Worm (Caenorhabditis elegans) whole organism, midembryonic: ENCODE data around the gene dyf-4.

ENCODE experiments used
- T22C8.4 ChIP-seq: fragments of 200-800 bp; sonication (Bioruptor generic); IDR thresholded peaks from 2 replicates; pipeline ENCODE4 v1.3.6; 2022; ENCODE audit warnings: missing genetic modification characterization, missing compliant biosample characterization
- flt-1 ChIP-seq: fragments of 200-800 bp; sonication (Bioruptor generic); IDR thresholded peaks from 2 replicates; pipeline ENCODE4 v1.3.6; 2022; ENCODE audit warnings: missing genetic modification characterization, missing compliant biosample characterization
- klf-2 ChIP-seq: fragments of 200-800 bp; sonication (Bioruptor generic); conservative IDR thresholded peaks from 2 replicates; pipeline ENCODE4 v1.3.6; 2022; ENCODE audit warnings: missing genetic modification reagents, missing genetic modification characterization, missing compliant biosample characterization
- med-1 ChIP-seq: sonication (generic microtip); optimal IDR thresholded peaks from 2 replicates; lab custom pipeline; 2017; ENCODE audit warnings: missing genetic modification characterization, mild to moderate bottlenecking, missing compliant biosample characterization, antibody characterized with exemption, missing genetic modification reagents; ENCODE audit not compliant: insufficient read depth
- ref-1 ChIP-seq: fragments of 200-800 bp; sonication (Bioruptor generic); conservative IDR thresholded peaks from 2 replicates; pipeline ENCODE4 v1.3.6; 2022; ENCODE audit warnings: missing genetic modification reagents, missing genetic modification characterization, missing compliant biosample characterization
- tab-1 ChIP-seq: fragments of 200-800 bp; sonication (Bioruptor generic); IDR thresholded peaks from 2 replicates; pipeline ENCODE4 v1.3.6; 2022; ENCODE audit warnings: missing genetic modification characterization, missing compliant biosample characterization
- ztf-23 ChIP-seq: fragments of 200-800 bp; sonication (Bioruptor generic); IDR thresholded peaks from 2 replicates; pipeline ENCODE4 v1.3.6; 2022; ENCODE audit warnings: missing genetic modification reagents, missing genetic modification characterization, missing compliant biosample characterization
- ztf-29 ChIP-seq: fragments of 200-800 bp; sonication (Bioruptor generic); IDR thresholded peaks from 2 replicates; pipeline ENCODE4 v1.3.6; 2022; ENCODE audit warnings: missing genetic modification reagents, missing genetic modification characterization, missing compliant biosample characterization

DNA sequence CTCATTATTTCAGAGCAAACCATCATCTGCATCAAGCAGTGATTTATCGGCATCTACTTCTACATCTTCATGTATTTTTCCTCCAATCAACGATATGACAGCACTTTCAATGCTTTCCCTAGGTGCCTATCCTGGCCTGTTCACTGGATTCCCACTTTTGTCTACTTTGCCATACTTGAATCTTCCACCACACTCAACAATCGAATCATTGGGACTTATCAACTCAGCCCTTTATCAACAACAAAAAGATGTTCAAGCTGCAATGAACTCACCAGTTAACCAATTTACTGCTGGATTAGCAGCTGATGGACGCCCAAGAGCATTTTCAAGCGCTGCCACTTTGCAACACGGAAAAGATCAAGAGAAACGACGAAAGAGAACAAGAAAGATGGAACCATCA lies 15.7 kb upstream of the dyf-4 start:
- TF ChIP-seq klf-2 (GFP tag; lab: Robert Waterston, UW) (no peak), ztf-29 (GFP tag; lab: Robert Waterston, UW) (no peak), tab-1 (GFP tag; lab: Robert Waterston, UW) (no peak), ref-1 (GFP tag; lab: Robert Waterston, UW) (no peak), flt-1 (GFP tag; lab: Robert Waterston, UW) (no peak), ztf-23 (no peak), T22C8.4 (GFP tag; lab: Robert Waterston, UW) (no peak), med-1 (GFP tag; lab: Kevin White, UChicago) (no peak)
